Fruit fly (Drosophila melanogaster): Measurements from ENCODE around the gene CG13615.
A peak's percentile ranks its signal among the peaks of the same experiment; 100 is the strongest.

Gene CG13615

DNA sequence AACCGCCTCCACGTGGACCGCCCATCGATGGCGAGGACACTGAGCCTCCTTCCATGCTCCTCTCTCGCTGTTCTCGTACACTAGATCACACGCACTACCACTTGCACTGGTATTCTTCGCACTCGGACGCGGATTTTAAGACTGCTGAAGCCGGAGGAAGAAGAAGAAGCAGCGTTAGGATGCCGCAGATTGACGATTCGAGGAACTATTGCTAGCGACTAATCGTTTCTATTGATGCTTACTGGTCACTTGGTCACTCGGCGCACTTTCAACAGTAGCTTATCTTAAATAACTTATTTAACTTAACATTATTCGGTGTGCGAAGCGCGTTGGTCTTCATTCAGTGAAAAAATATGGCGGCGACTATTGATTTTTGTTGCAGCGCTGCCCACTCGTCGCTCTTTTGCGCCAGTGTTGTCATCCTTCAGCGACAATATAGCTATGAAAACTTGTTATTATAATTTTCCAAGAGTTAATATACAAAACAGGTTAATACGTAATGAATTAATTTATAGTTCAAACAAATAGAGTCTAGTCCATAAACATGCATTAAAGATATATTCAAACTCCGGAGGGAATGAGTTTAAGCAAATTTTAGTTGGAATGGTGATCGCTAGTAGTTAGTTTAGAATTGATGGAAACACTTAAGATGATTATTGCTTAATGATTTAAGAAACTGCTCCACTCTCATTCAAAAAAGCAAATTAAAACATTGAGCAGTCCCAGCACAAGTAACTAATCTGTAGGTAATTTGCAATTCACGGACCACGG is 41.7 kb upstream of the CG13615 start, which contains the start of the genes CG5746 and CG6454 (continued):
- TF ChIP-seq CG11398 (GFP tag; optimal IDR thresholded peaks at IDR 0.05) = no peak
- peak; percentile 11 for TF ChIP-seq Antp (GFP tag; optimal IDR thresholded peaks at IDR 0.05)
- no peak for TF ChIP-seq gsb (GFP tag; IDR thresholded peaks at IDR 0.05)
- peak; percentile 48 for TF ChIP-seq slp2 (GFP tag; optimal IDR thresholded peaks at IDR 0.05)
- TF ChIP-seq Eip74EF (GFP tag; optimal IDR thresholded peaks at IDR 0.05) = no peak
- peak; percentile 20 for TF ChIP-seq vfl (GFP tag; optimal IDR thresholded peaks at IDR 0.05)
- TF ChIP-seq gcm2 (GFP tag; optimal IDR thresholded peaks at IDR 0.05) = no peak
- TF ChIP-seq Max (GFP tag; optimal IDR thresholded peaks at IDR 0.05) = peak; percentile 39
- TF ChIP-seq CG34422 (GFP tag; IDR thresholded peaks at IDR 0.05) = peak; percentile 65
- TF ChIP-seq ftz-f1 (GFP tag; optimal IDR thresholded peaks at IDR 0.05) = no peak
- peak; percentile 46 for TF ChIP-seq CG13123 (GFP tag; optimal IDR thresholded peaks at IDR 0.05)
- TF ChIP-seq CG17328 (GFP tag; IDR thresholded peaks at IDR 0.05) = peak; percentile 54
- no peak for TF ChIP-seq cas (GFP tag; IDR thresholded peaks at IDR 0.05)
- TF ChIP-seq ato (GFP tag; IDR thresholded peaks at IDR 0.05; ENCODE audit: partially characterized antibody) = no peak
- TF ChIP-seq sisA (GFP tag; IDR thresholded peaks at IDR 0.05) = peak; percentile 26; the same call in 1 of the 2 replicates
- TF ChIP-seq D (optimal IDR thresholded peaks at IDR 0.05) = no peak
- no peak for TF ChIP-seq D (GFP tag; optimal IDR thresholded peaks at IDR 0.05)
- TF ChIP-seq run (tag; optimal IDR thresholded peaks at IDR 0.05) = no peak
- no peak for TF ChIP-seq CG10565 (GFP tag; optimal IDR thresholded peaks at IDR 0.05)
- TF ChIP-seq fd64A (GFP tag; optimal IDR thresholded peaks at IDR 0.05) = no peak
- no peak for TF ChIP-seq CG1233 (GFP tag; optimal IDR thresholded peaks at IDR 0.05)
- peak; percentile 68 for TF ChIP-seq mam (GFP tag; optimal IDR thresholded peaks at IDR 0.05)
- peak; percentile 35 for TF ChIP-seq CG18764 (GFP tag; optimal IDR thresholded peaks at IDR 0.05)
- TF ChIP-seq crp (GFP tag; optimal IDR thresholded peaks at IDR 0.05) = no peak
- TF ChIP-seq CG6654 (GFP tag; optimal IDR thresholded peaks at IDR 0.05) = no peak
- TF ChIP-seq Optix (GFP tag; IDR thresholded peaks at IDR 0.05) = no peak
- peak; percentile 64 for TF ChIP-seq CG12155 (GFP tag; optimal IDR thresholded peaks at IDR 0.05)
- no peak for TF ChIP-seq CG17359 (tag; optimal IDR thresholded peaks at IDR 0.05)
- TF ChIP-seq CG31388 (GFP tag; optimal IDR thresholded peaks at IDR 0.05) = no peak
- TF ChIP-seq CG1024 (GFP tag; IDR thresholded peaks at IDR 0.05) = no peak
- no peak for TF ChIP-seq stc (GFP tag; IDR thresholded peaks at IDR 0.05)
- no peak for TF ChIP-seq Oli (tag; optimal IDR thresholded peaks at IDR 0.05)
- no peak for TF ChIP-seq CG31441 (GFP tag; IDR thresholded peaks at IDR 0.05)
- peak; percentile 25 for TF ChIP-seq fd96Cb (tag; optimal IDR thresholded peaks at IDR 0.05)
- TF ChIP-seq twi (tag; optimal IDR thresholded peaks at IDR 0.05) = no peak
- TF ChIP-seq CG14965 (GFP tag; optimal IDR thresholded peaks at IDR 0.05; ENCODE audit: borderline replicate concordance) = no peak
- no peak for TF ChIP-seq CG7963 (GFP tag; IDR thresholded peaks at IDR 0.05; ENCODE audit: partially characterized antibody)
- TF ChIP-seq Camta (GFP tag; optimal IDR thresholded peaks at IDR 0.05) = peak; percentile 18
- no peak for TF ChIP-seq CG12219 (GFP tag; optimal IDR thresholded peaks at IDR 0.05)
- no peak for TF ChIP-seq gsb-n (tag; optimal IDR thresholded peaks at IDR 0.05)
- no peak for TF ChIP-seq CG5953 (GFP tag; IDR thresholded peaks at IDR 0.05)
- peak; percentile 95 for TF ChIP-seq CG17385 (GFP tag; optimal IDR thresholded peaks at IDR 0.05)
- TF ChIP-seq Gsc (GFP tag; IDR thresholded peaks at IDR 0.05) = no peak
- no peak for TF ChIP-seq dmrt99B (tag; optimal IDR thresholded peaks at IDR 0.05)
- peak; percentile 71 for TF ChIP-seq Dip3 (GFP tag; optimal IDR thresholded peaks at IDR 0.05)
- TF ChIP-seq bsh (GFP tag; optimal IDR thresholded peaks at IDR 0.05) = no peak
- TF ChIP-seq ab (GFP tag; optimal IDR thresholded peaks at IDR 0.05) = no peak
- peak; percentile 5 for TF ChIP-seq Bdp1 (GFP tag; optimal IDR thresholded peaks at IDR 0.05)
- TF ChIP-seq CG9609 (GFP tag; optimal IDR thresholded peaks at IDR 0.05) = peak; percentile 73
- no peak for TF ChIP-seq CG13424 (tag; optimal IDR thresholded peaks at IDR 0.05)
